Fruit fly (Drosophila melanogaster): ENCODE data around the gene Csl4.

The Csl4 gene

DNA sequence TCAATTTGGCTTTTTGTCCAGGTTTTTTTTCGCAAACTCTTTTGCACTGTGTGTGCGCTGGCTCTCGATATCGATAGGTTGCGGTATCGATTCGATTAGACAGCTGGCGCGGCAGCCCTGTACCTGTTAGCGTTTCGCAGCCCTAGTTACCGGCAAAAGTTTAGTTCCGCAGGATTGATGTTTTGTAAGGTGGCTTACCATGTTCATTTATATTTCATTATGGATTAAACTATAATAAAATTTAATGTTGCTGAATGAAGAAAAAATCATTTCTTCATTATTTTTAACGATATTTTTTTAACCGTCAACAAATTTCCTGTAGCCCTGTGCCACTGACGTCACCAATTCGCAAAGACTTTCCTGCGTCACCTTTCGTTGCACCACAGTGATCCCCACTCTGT is 16.8 kb downstream of the Csl4 start, which contains the start of gene Reps (continued):
- 0 out of 3 replicates have a peak, but pooled peaks have one; percentile 43 for TF ChIP-seq CG14860 (GFP tag; IDR thresholded peaks at IDR 0.05; ENCODE audit: partially characterized antibody)
- TF ChIP-seq disco-r (GFP tag; optimal IDR thresholded peaks at IDR 0.05): peak; percentile 92
- TF ChIP-seq fd3F (GFP tag; optimal IDR thresholded peaks at IDR 0.05): peak; percentile 97
- TF ChIP-seq bab2 (GFP tag; optimal IDR thresholded peaks at IDR 0.05): peak; percentile 98
- peak; percentile 99 for TF ChIP-seq CG17361 (GFP tag; IDR thresholded peaks at IDR 0.05)
- peak; percentile 97 for TF ChIP-seq CG7556 (GFP tag; optimal IDR thresholded peaks at IDR 0.05)
- TF ChIP-seq ssp (GFP tag; IDR thresholded peaks at IDR 0.05): peak; percentile 94
- peak in 1 of 3 experiments; percentile 99 for TF ChIP-seq lola (GFP tag; optimal IDR thresholded peaks at IDR 0.05)
- TF ChIP-seq CG6654 (GFP tag; optimal IDR thresholded peaks at IDR 0.05): peak; percentile 93
- TF ChIP-seq CG2199 (GFP tag; IDR thresholded peaks at IDR 0.05): peak; percentile 99
- peak; percentile 97 for TF ChIP-seq CG31388 (GFP tag; optimal IDR thresholded peaks at IDR 0.05)
- TF ChIP-seq CG10209 (GFP tag; optimal IDR thresholded peaks at IDR 0.05): peak; percentile 99
- TF ChIP-seq insv (GFP tag; optimal IDR thresholded peaks at IDR 0.05): peak; percentile 29 to 78
- peak; percentile 89 for TF ChIP-seq pzg (GFP tag; optimal IDR thresholded peaks at IDR 0.05)
- peak; percentile 98 for TF ChIP-seq mam (GFP tag; optimal IDR thresholded peaks at IDR 0.05)
- TF ChIP-seq CG9932 (GFP tag; IDR thresholded peaks at IDR 0.05): peak; percentile 99
- peak; percentile 98 for TF ChIP-seq CG10147 (GFP tag; optimal IDR thresholded peaks at IDR 0.05)
- TF ChIP-seq seq (GFP tag; IDR thresholded peaks at IDR 0.05): peak; percentile 98
- peak; percentile 99 for TF ChIP-seq CG31441 (GFP tag; IDR thresholded peaks at IDR 0.05)
- no peak for TF ChIP-seq Hr78 (GFP tag; optimal IDR thresholded peaks at IDR 0.05)
- TF ChIP-seq Awh (GFP tag; IDR thresholded peaks at IDR 0.05): peak; percentile 99
- no peak for TF ChIP-seq br (optimal IDR thresholded peaks at IDR 0.05)
- peak; percentile 38 for TF ChIP-seq gfzf (GFP tag; optimal IDR thresholded peaks at IDR 0.05)
- peak; percentile 97 for TF ChIP-seq CG12299 (tag; optimal IDR thresholded peaks at IDR 0.05)
- peak; percentile 97 for TF ChIP-seq tup (GFP tag; optimal IDR thresholded peaks at IDR 0.05)
- peak; percentile 89 for TF ChIP-seq Neu2 (GFP tag; optimal IDR thresholded peaks at IDR 0.05; ENCODE audit: borderline replicate concordance)
- TF ChIP-seq hbn (GFP tag; IDR thresholded peaks at IDR 0.05; ENCODE audit: partially characterized antibody): peak; percentile 56; the same call in 1 of the 2 replicates
- peak; percentile 62 for TF ChIP-seq bigmax (GFP tag; optimal IDR thresholded peaks at IDR 0.05)
- TF ChIP-seq Sry-δ (GFP tag; optimal IDR thresholded peaks at IDR 0.05): peak; percentile 83
- no peak for TF ChIP-seq sc (optimal IDR thresholded peaks at IDR 0.05)
- peak; percentile 99 for TF ChIP-seq sc (GFP tag; optimal IDR thresholded peaks at IDR 0.05)
- TF ChIP-seq CG11247 (GFP tag; IDR thresholded peaks at IDR 0.05): peak; percentile 99
- TF ChIP-seq zen (tag; optimal IDR thresholded peaks at IDR 0.05): peak; percentile 99
- peak; percentile 98 for TF ChIP-seq CG14710 (tag; optimal IDR thresholded peaks at IDR 0.05)
- TF ChIP-seq CG16815 (GFP tag; optimal IDR thresholded peaks at IDR 0.05): peak; percentile 99
- TF ChIP-seq lilli (GFP tag; optimal IDR thresholded peaks at IDR 0.05): peak; percentile 99
- peak; percentile 65 for TF ChIP-seq CG34224 (GFP tag; IDR thresholded peaks at IDR 0.05; ENCODE audit: partially characterized antibody)
- TF ChIP-seq sima (GFP tag; optimal IDR thresholded peaks at IDR 0.05): peak; percentile 91
- TF ChIP-seq CG12219 (GFP tag; optimal IDR thresholded peaks at IDR 0.05): peak; percentile 96
- peak; percentile 98 for TF ChIP-seq ems (GFP tag; optimal IDR thresholded peaks at IDR 0.05)
- peak; percentile 99 for TF ChIP-seq CG9727 (GFP tag; optimal IDR thresholded peaks at IDR 0.05)
- peak; percentile 90 for TF ChIP-seq pb (GFP tag; optimal IDR thresholded peaks at IDR 0.05)
- TF ChIP-seq kah (GFP tag; optimal IDR thresholded peaks at IDR 0.05): peak; percentile 94
- peak; percentile 49; the same call in 1 of the 3 replicates for TF ChIP-seq Doc3 (GFP tag; IDR thresholded peaks at IDR 0.05; ENCODE audit: partially characterized antibody)
- TF ChIP-seq H2.0 (GFP tag; IDR thresholded peaks at IDR 0.05): peak; percentile 98
- TF ChIP-seq CG12104 (GFP tag; optimal IDR thresholded peaks at IDR 0.05): peak; percentile 98
- TF ChIP-seq so (GFP tag; IDR thresholded peaks at IDR 0.05): peak; percentile 99
- TF ChIP-seq Nf-YB (GFP tag; optimal IDR thresholded peaks at IDR 0.05): peak; percentile 88
- TF ChIP-seq CG9817 (tag; optimal IDR thresholded peaks at IDR 0.05): peak; percentile 98
- peak; percentile 68; the same call in 2 of the 3 replicates for TF ChIP-seq hb (GFP tag; IDR thresholded peaks at IDR 0.05; ENCODE audit: partially characterized antibody)

Data from whole organism, embryonic.